Worm (Caenorhabditis elegans): ENCODE results near the gene Y64G10A.7.

Y64G10A.7 gene

DNA sequence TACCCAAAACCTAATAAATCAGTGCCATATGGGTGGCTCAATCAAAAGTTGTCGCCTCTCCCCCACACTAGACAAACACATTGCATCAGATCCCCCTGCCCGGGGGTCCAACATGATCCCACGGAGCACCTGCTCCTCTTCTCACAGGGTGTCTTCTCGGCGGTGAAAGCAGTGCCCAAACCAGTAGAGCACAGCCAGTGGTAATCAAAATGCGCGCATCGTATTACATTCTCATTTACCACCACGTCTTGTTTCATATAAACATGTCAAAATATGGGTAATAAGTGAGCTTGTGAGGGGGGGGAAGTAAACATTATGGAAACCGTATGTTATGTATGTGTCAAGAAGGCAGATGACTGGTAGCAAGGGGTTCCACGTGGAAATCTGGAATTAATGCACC, 3.6 kb downstream of the Y64G10A.7 start:
- TF ChIP-seq W03F9.2 (tag; optimal IDR thresholded peaks at IDR 0.05), result no peak
- no peak for TF ChIP-seq dao-5 (tag; optimal IDR thresholded peaks at IDR 0.05)
- no peak for TF ChIP-seq him-1 (tag; optimal IDR thresholded peaks at IDR 0.05)

DNA sequence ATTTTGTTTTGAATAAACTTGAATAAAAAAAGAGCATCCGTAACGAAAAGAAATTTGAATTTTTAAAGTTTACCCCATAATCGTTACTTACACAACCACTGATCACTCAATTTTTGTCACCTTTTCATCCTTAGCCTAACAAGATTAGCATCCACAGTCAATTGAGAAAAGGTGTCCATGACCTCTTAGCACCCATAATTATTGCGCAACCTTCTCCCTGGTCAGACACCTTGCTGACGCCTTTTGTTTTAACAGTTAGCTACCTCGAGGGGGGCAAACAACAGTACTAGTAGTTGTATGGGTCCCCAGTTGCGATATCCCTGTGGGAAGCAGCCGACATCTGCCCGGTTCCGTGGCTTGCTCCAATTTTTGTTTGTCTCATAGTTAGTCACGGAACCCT, 5.4 kb downstream of the Y64G10A.7 start:
- TF ChIP-seq him-1 (tag; optimal IDR thresholded peaks at IDR 0.05) (no peak), dao-5 (tag; optimal IDR thresholded peaks at IDR 0.05) (no peak), W03F9.2 (tag; optimal IDR thresholded peaks at IDR 0.05) (no peak)

DNA sequence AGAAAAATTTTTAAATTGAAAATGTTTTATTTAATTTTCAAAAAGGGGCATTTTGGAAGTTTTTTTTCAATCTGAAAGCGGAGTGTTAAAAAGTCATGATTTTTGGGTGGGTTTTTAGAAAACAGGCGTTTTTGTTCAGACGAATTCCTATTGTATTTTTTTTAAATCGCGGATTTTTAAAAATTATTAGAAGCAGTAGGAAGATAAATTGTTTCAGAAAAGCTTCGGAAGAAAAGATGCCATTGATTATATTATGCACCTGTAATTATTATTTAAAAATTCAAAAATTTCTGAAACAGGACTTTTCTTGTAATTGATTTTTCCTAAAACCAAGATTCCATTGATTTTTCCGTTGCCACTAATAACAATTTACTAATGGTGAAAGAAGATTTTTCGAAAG, 14.1 kb downstream of the Y64G10A.7 start:
- TF ChIP-seq W03F9.2 (tag; optimal IDR thresholded peaks at IDR 0.05) (no peak), dao-5 (tag; optimal IDR thresholded peaks at IDR 0.05) (no peak), him-1 (tag; optimal IDR thresholded peaks at IDR 0.05) (no peak)

DNA sequence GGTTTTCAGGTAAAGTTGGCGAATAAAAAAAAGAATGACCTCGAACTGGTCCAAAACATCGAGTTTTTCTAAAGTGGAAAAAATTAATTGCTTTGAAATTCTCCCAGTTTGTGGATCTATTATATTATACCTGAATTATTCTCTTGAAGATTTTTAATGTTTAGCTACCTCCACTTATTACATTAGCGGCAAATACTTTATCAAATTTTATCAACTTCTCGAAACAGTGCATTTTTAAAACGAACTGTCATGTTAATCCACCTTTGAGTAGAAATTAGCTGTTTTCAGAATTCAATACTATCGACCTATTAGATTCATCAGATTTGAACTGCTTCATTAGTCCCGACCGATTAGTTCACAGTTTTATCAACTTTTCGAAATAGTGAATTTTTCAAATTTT, 26.4 kb downstream of the Y64G10A.7 start:
- no peak for TF ChIP-seq W03F9.2 (tag; optimal IDR thresholded peaks at IDR 0.05)
- TF ChIP-seq dao-5 (tag; optimal IDR thresholded peaks at IDR 0.05), result no peak
- no peak for TF ChIP-seq him-1 (tag; optimal IDR thresholded peaks at IDR 0.05)

DNA sequence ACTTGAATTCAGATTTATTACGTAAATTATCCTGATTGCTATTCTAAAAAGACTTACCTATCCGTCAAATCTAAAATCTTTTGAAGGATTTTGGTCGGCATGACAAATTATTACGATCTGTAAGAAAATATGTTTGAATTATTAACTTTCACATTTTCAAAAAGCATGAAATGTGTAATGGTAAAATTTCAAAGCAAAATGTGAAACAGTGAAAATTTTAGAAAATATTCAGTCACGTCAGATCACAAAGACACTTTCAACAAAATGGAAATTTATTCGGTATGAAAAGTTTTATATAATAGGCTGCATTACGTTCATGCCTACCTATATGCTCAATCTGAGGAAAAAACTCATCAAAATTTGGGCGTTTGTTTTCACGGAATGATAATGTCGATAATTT, 30.0 kb downstream of the Y64G10A.7 start, which contains the start of gene fbxa-126:
TSS of gene fbxa-126 (minus strand) at position 101 of the 400 bp plus-strand sequence.
- TF ChIP-seq him-1 (tag; optimal IDR thresholded peaks at IDR 0.05) (no peak), W03F9.2 (tag; optimal IDR thresholded peaks at IDR 0.05) (no peak), dao-5 (tag; optimal IDR thresholded peaks at IDR 0.05) (no peak)

DNA sequence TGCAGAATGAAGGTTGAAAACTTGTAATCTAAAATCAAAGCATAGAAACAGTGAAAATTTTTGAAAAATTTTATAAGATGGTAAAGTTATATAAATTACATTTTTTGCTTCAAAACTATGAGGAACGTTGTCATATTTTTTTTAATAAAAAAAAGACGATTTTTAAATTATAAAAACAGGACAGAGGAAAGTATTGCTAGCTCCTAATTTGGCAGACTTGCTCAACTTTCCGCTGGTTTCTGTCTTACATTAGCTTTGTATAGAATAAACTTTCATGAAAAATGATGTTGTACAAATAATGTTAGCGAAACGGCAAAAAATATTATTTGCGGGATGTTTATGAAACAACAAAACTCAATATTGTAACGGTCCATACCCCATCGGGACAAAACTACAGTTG, 34.6 kb downstream of the Y64G10A.7 start, which contains the start of gene fbxa-83:
TSS of gene fbxa-83 (minus strand) at position 101 of the 400 bp plus-strand sequence.
- TF ChIP-seq dao-5 (tag; optimal IDR thresholded peaks at IDR 0.05), result no peak
- no peak for TF ChIP-seq him-1 (tag; optimal IDR thresholded peaks at IDR 0.05)
- no peak for TF ChIP-seq W03F9.2 (tag; optimal IDR thresholded peaks at IDR 0.05)

DNA sequence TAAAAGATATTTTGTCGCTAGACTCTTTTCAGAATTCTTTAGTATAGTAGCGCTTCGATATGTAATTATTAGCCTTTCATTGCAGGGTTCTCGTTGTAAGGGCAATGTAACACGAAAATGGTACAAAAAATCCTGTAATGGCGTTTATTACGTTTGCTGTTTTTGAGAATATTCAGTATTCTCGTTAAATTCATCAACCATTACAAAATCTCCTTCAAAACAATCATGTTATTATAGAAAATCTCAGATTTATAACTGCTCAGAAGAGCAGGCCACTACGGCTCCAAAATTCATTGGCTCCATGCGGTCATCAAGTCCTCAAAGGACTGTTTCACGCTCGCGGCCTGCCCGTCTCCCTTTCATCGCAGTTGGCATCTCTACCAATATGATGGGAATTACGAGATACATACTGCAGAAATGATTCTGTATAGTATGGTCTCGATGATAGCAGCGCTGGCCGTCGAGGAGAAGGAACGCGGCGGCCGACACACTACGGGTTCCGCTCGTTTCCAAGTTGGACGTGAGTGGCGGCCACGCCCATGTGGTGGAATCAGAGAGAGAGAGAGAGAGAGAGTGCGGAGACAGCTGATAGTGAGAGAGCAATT, 35.1 kb downstream of the Y64G10A.7 start:
- TF ChIP-seq him-1 (tag; optimal IDR thresholded peaks at IDR 0.05), result no peak
- peak; percentile 59 for TF ChIP-seq W03F9.2 (tag; optimal IDR thresholded peaks at IDR 0.05)

DNA sequence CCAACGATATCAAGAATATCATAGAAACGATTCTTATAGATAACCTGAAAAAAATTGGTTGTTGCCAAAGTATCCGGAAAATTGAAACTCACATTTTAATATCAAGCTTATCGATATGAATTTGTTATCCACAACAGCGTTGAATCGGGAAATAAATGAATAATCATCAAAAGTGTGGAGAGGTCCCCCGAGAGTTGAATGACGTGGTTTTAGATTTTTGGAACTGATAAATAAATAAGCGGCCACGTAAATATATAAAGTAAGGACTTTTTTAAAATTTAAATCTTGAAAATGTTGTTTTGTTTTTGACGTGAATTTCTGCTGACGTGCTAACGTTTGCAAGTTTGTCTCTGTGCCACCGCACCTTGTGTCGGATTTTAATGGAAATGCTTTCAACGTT, 42.7 kb downstream of the Y64G10A.7 start, which contains the start of gene Y67A10A.3:
TSS of gene Y67A10A.3 (minus strand) at position 101 of the 400 bp plus-strand sequence.
- TF ChIP-seq him-1 (tag; optimal IDR thresholded peaks at IDR 0.05) (no peak), W03F9.2 (tag; optimal IDR thresholded peaks at IDR 0.05) (no peak)

DNA sequence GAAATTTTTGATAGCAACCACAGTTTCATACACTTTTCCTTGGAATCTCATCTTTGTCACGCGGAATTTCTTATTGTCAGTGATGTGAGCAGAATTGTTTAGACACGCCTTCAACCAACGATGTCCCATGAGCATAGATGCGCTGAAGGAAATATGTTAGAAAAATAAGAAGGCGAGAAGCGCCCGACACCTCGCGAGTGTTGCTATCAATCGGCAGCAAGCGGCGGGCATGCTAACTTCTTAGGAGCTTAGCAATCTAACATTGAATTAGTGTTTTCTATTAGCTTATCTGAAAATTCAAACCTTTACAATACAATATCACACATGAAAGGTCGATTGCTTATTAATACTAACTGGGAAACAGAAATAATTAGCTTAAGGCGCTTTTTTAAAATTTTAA, 44.1 kb downstream of the Y64G10A.7 start:
- no peak for TF ChIP-seq dao-5 (tag; optimal IDR thresholded peaks at IDR 0.05)
- TF ChIP-seq him-1 (tag; optimal IDR thresholded peaks at IDR 0.05), result no peak
- TF ChIP-seq W03F9.2 (tag; optimal IDR thresholded peaks at IDR 0.05), result no peak

DNA sequence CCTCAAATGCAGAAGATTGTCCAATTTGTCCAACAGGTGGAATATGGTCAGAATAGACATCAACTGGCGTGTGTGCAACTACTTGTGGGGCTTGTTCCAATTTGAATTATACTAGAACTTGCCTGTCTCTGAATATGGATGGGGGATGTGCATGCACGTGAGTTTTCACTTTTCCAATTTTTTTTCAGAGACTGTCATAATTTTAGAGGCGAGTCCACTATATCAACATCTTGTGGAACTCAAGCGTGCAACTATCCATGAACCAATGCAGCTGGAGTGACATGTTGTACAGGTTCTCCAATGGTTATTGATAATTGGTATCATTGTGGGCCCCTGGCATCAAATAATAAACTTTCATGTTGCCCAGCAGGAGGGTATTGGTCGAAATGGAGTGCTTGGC, 46.1 kb downstream of the Y64G10A.7 start, which contains the start of gene Y67A10A.2:
TSS of gene Y67A10A.2 (plus strand) at position 301 of the 400 bp plus-strand sequence.
- TF ChIP-seq him-1 (tag; optimal IDR thresholded peaks at IDR 0.05), result no peak
- no peak for TF ChIP-seq W03F9.2 (tag; optimal IDR thresholded peaks at IDR 0.05)
- no peak for TF ChIP-seq dao-5 (tag; optimal IDR thresholded peaks at IDR 0.05)

DNA sequence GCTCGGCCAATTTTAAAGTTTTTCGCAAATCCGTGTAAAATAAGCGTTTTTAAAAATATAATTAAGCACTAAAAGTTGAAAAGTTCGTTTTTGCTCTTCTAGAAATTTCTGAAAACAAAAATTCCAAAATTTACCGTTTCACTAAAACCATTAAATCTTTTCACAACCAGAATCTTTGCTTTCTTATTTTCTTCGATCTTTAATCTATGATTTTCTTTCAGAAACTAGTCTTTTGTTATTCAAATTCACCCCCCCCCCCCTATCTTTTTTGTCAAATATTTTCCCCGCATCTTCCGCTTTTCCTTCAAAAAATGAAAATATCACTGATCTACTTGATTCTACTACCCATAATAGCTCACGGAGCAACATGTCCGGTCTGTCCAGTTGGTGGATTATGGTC, 48.0 kb downstream of the Y64G10A.7 start, which contains the start of gene Y67A10A.11:
TSS of gene Y67A10A.11 (plus strand) at position 301 of the 400 bp plus-strand sequence.
- TF ChIP-seq him-1 (tag; optimal IDR thresholded peaks at IDR 0.05), result no peak
- no peak for TF ChIP-seq dao-5 (tag; optimal IDR thresholded peaks at IDR 0.05)
- no peak for TF ChIP-seq W03F9.2 (tag; optimal IDR thresholded peaks at IDR 0.05)

DNA sequence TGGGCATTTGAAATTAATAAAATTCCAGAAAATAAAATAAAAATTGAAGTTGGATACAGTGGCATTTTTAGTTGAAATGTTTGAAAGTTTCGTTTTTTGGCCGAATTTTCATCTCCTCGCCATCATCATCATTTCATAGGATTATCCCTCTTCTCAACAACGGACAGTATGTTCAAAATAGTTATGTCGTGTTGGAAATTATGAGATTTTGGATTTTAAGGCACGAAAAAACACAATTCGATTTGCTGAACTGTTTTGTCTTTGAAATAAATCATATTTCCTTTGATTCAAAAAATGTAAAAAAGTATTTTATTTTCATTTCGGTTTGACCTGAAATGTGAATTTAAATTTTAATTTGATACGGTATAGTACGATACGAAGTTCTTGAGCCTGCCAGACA, 52.1 kb downstream of the Y64G10A.7 start, which contains the start of gene srlf-28:
TSS of gene srlf-28 (minus strand) at position 101 of the 400 bp plus-strand sequence.
- TF ChIP-seq him-1 (tag; optimal IDR thresholded peaks at IDR 0.05), result no peak
- no peak for TF ChIP-seq W03F9.2 (tag; optimal IDR thresholded peaks at IDR 0.05)
- TF ChIP-seq dao-5 (tag; optimal IDR thresholded peaks at IDR 0.05), result no peak

DNA sequence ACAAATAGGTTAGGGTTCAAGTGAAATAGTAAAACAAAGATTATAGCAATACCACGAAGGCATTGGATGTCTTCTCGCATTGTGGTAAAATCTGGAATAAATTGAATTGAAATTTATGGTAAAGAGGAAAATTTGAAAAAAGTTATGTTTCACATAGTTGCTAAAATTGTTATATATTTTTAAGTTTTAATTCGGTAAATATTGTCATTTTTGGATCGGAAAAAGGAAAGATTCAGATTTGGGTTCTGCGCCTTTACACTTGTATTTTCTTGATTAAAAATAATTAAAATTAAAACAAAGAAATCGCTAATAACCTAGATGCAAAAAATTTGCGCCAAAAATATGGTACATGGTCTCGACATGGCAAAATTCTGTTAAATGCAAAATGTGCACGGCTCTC, 59.0 kb downstream of the Y64G10A.7 start, which contains the start of gene oac-56:
TSS of gene oac-56 (minus strand) at position 101 of the 400 bp plus-strand sequence.
- no peak for TF ChIP-seq W03F9.2 (tag; optimal IDR thresholded peaks at IDR 0.05)

DNA sequence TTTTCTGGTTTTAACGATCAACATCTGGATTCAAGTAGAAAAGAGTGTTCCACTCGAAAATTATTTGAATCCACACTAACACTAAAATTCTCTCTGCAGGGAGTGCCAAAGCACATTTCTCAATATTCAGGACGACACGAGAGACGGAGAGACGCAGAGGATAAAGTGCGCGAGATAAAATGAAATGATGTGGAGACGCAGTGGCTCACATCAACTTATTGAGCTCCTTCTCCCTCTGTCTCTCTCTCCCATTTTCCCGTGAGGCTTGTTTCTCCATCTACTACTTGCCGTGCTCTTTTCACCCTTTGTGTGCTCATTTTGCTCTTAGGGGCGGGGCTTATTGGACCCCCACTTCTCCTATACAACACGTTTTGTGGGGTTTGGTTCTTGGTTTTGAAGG, 64.4 kb downstream of the Y64G10A.7 start:
- TF ChIP-seq dao-5 (tag; optimal IDR thresholded peaks at IDR 0.05) (no peak), him-1 (tag; optimal IDR thresholded peaks at IDR 0.05) (peak; percentile 23)

DNA sequence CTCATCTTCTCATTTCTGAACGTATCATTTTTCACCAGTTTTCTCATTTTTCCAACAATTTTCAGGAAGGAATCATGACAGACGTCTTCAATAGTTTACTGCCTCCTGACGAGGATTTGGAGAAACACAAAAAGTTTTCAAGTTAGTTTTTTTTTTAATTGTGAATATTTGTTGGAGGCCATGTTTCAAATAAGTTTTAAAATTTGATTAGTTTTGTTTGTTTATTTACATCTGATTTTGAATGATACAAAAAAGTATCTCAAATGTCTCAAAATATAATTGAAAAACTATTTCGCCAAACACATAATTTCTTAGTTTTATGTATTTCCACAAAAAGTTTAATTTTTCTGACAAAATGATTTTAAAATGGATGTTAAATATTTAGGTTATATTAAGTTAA, 69.5 kb downstream of the Y64G10A.7 start, which contains the start of gene ssu-2:
TSS of gene ssu-2 (plus strand) at position 59 of the 400 bp plus-strand sequence.
- TF ChIP-seq dao-5 (tag; optimal IDR thresholded peaks at IDR 0.05), result no peak
- no peak for TF ChIP-seq W03F9.2 (tag; optimal IDR thresholded peaks at IDR 0.05)
- TF ChIP-seq him-1 (tag; optimal IDR thresholded peaks at IDR 0.05), result no peak

Measured in whole organism, L4/young adult.